Fruit fly (Drosophila melanogaster) whole organism, pupa: ENCODE data around the gene CG32271.

Experiments used
- CG10348 ChIP-seq: fragments of 200-800 bp; sonication (Bioruptor generic); IDR thresholded peaks from 2 replicates; pipeline ENCODE4 v1.3.6; 2022; ENCODE audit warnings: missing biosample characterization, missing genetic modification characterization
- CG12605 ChIP-seq: fragments of 200-800 bp; sonication (Bioruptor generic); IDR thresholded peaks from 2 replicates; pipeline ENCODE4 v1.3.6; 2022; ENCODE audit warnings: missing biosample characterization, missing genetic modification characterization
- CG13204 ChIP-seq: fragments of 200-800 bp; sonication (Bioruptor generic); optimal IDR thresholded peaks from 2 replicates; lab custom pipeline; 2018; ENCODE audit warnings: missing biosample characterization, mild to moderate bottlenecking, missing genetic modification characterization, moderate library complexity
- CG14655 ChIP-seq: fragments of 200-800 bp; sonication (Bioruptor generic); optimal IDR thresholded peaks from 3 replicates; lab custom pipeline; 2017; ENCODE audit warnings: mild to moderate bottlenecking, missing biosample characterization, missing genetic modification reagents, missing genetic modification characterization
- CG15710 ChIP-seq: fragments of 200-800 bp; sonication (Bioruptor generic); optimal IDR thresholded peaks from 2 replicates; lab custom pipeline; 2018; ENCODE audit warnings: missing biosample characterization, mild to moderate bottlenecking, missing genetic modification characterization, moderate library complexity
- CG17806 ChIP-seq: fragments of 200-800 bp; sonication (Bioruptor generic); optimal IDR thresholded peaks from 2 replicates; lab custom pipeline; 2018; ENCODE audit warnings: missing biosample characterization, mild to moderate bottlenecking, missing genetic modification characterization, moderate library complexity
- CG32121 ChIP-seq: fragments of 200-800 bp; sonication (Bioruptor generic); IDR thresholded peaks from 2 replicates; pipeline ENCODE4 v1.3.6; 2022; ENCODE audit warnings: missing biosample characterization, missing genetic modification characterization
- CG34367 ChIP-seq: fragments of 200-800 bp; sonication (Bioruptor generic); optimal IDR thresholded peaks from 2 replicates; lab custom pipeline; 2018; ENCODE audit warnings: missing biosample characterization, mild to moderate bottlenecking, missing genetic modification characterization
- CG4496 ChIP-seq: fragments of 200-800 bp; sonication (Bioruptor generic); IDR thresholded peaks from 3 replicates; pipeline ENCODE4 v1.3.6; 2022; ENCODE audit warnings: missing biosample characterization, missing genetic modification characterization
- CG8159 ChIP-seq: fragments of 200-800 bp; sonication (Bioruptor generic); optimal IDR thresholded peaks from 3 replicates; lab custom pipeline; 2018; ENCODE audit warnings: missing biosample characterization, mild to moderate bottlenecking, missing genetic modification characterization, moderate library complexity
- CG8301 ChIP-seq: fragments of 200-800 bp; sonication (Bioruptor generic); optimal IDR thresholded peaks from 2 replicates; lab custom pipeline; 2018; ENCODE audit warnings: missing biosample characterization, mild to moderate bottlenecking, missing genetic modification characterization
- CG9948 ChIP-seq: fragments of 200-800 bp; sonication (Bioruptor generic); optimal IDR thresholded peaks from 2 replicates; lab custom pipeline; 2018; ENCODE audit warnings: missing biosample characterization, mild to moderate bottlenecking, missing genetic modification characterization, moderate library complexity
- D1 ChIP-seq: fragments of 200-800 bp; sonication (Bioruptor generic); optimal IDR thresholded peaks from 2 replicates; lab custom pipeline; 2018; ENCODE audit warnings: missing biosample characterization, mild to moderate bottlenecking, missing genetic modification characterization, moderate library complexity
- EcR ChIP-seq: fragments of 200-800 bp; sonication (Bioruptor generic); optimal IDR thresholded peaks from 3 replicates; lab custom pipeline; 2019; ENCODE audit warnings: missing biosample characterization, missing genetic modification characterization, mild to moderate bottlenecking, moderate library complexity, missing genetic modification reagents
- Ets98B ChIP-seq: fragments of 200-800 bp; sonication (Bioruptor generic); IDR thresholded peaks from 2 replicates; pipeline ENCODE4 v1.3.6; 2022; ENCODE audit warnings: missing biosample characterization, missing genetic modification characterization
- Pif1A ChIP-seq: fragments of 200-800 bp; sonication (Bioruptor generic); optimal IDR thresholded peaks from 3 replicates; lab custom pipeline; 2016; ENCODE audit warnings: missing biosample characterization, missing genetic modification characterization
- Pif1B ChIP-seq: fragments of 200-800 bp; sonication (Bioruptor generic); optimal IDR thresholded peaks from 3 replicates; lab custom pipeline; 2016; ENCODE audit warnings: missing biosample characterization, missing genetic modification characterization
- Snoo ChIP-seq: fragments of 200-800 bp; sonication (Bioruptor generic); optimal IDR thresholded peaks from 3 replicates; lab custom pipeline; 2017; ENCODE audit warnings: missing biosample characterization, mild to moderate bottlenecking, missing genetic modification characterization, inconsistent platforms
- fd96Ca ChIP-seq: fragments of 200-800 bp; sonication (Bioruptor generic); IDR thresholded peaks from 3 replicates; pipeline ENCODE4 v1.3.6; 2022; ENCODE audit warnings: missing biosample characterization, missing genetic modification characterization
- gl ChIP-seq: fragments of 200-800 bp; sonication (Bioruptor generic); optimal IDR thresholded peaks from 2 replicates; lab custom pipeline; 2018; ENCODE audit warnings: missing biosample characterization, mild to moderate bottlenecking, missing genetic modification characterization
- rn ChIP-seq: fragments of 200-800 bp; sonication (Bioruptor generic); IDR thresholded peaks from 2 replicates; pipeline ENCODE4 v1.3.6; 2022; ENCODE audit warnings: missing biosample characterization, missing genetic modification characterization

CG32271 gene

DNA sequence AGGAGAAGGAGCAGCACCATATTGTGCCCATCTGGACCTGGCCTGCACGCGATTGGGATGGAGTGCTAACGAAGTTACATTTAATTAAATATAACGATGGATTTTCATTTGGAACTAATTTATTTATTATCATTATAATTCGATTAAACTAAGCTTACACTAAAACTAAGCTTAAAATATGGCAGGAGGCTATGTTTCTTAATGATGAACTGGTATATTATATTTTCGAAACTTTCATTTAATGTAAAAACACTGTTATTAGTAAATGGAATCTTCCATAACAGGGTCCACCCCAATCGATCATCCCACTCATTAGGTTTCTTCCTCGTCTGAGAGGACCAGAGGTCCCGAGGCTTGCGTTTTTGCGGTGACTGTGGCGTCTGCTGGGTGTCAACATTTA lies 42.2 kb upstream of the CG32271 start:
- TF ChIP-seq CG15710 (peak; percentile 95), CG32121 (GFP tag; lab: Robert Waterston, UW) (no peak), D1 (peak; percentile 81), CG34367 (tag; lab: Kevin White, UChicago) (peak; percentile 92), Pif1A (GFP tag; lab: Kevin White, UChicago) (peak; percentile 79), Pif1B (GFP tag; lab: Kevin White, UChicago) (peak; percentile 84), fd96Ca (GFP tag; lab: Robert Waterston, UW) (no peak), CG14655 (peak; percentile 72), Ets98B (GFP tag; lab: Robert Waterston, UW) (no peak), gl (tag; lab: Kevin White, UChicago) (peak; percentile 65), CG8159 (tag; lab: Kevin White, UChicago) (peak; percentile 100), EcR (GFP tag; lab: Kevin White, UChicago) (no peak), CG17806 (tag; lab: Kevin White, UChicago) (peak; percentile 88), Snoo (peak; percentile 90), rn (GFP tag; lab: Robert Waterston, UW) (no peak), CG9948 (peak; percentile 82), CG8301 (tag; lab: Kevin White, UChicago) (peak; percentile 55), CG10348 (GFP tag; lab: Robert Waterston, UW) (no peak), CG13204 (GFP tag; lab: Kevin White, UChicago) (peak; percentile 85), CG4496 (peak; percentile 57; the same call in 2 of the 3 replicates), CG12605 (GFP tag; lab: Robert Waterston, UW) (peak; percentile 42; the same call in 1 of the 2 replicates)

DNA sequence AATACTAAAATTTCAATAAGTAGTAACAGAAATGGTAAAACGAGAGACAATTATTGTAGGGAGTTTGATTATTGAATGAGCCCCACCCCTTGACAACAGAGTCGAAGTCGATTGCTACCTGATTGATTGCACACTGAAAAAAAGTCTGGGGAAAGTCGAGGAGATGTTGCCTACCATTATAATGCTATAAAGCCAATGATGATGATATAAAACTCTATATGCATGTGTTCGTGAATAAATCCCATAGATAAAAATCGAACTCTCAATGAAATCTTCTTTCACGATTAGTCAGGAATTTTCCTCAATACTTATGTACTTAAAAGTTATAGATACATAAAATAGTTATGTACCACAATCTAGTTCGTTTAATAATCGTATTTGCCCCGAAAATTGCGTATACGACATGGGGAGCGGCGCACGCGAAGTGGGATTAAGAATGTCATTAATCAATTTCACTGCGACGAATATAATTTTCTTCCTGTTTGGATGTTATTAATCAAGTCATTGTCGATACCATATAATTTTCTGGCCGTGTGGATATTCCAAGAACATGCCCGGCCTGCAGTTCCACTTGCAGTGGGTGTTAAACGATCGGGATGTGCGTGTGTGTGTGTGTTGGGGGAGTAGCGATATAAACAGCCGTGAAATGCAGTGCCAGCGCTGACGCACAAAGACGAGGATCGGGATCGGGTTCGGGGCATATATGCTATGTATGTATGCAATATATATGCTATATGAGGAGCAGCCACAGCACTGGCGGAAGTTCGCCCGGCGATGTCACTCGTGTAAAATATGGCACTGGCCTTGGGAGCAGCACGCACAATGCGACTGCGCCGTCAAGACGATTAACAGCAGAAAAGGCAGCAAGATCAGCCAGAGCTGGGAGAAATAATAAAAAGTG lies 41.5 kb upstream of the CG32271 start, which contains the start of gene CG12078:
Gene CG12078 (minus strand): TSS at position 51 of the 901 bp plus-strand sequence.
- TF ChIP-seq Pif1A (GFP tag; lab: Kevin White, UChicago) = peak; percentile 7
- TF ChIP-seq CG9948 = peak; percentile 23
- TF ChIP-seq CG10348 (GFP tag; lab: Robert Waterston, UW) = no peak
- TF ChIP-seq CG12605 (GFP tag; lab: Robert Waterston, UW) = no peak
- TF ChIP-seq EcR (GFP tag; lab: Kevin White, UChicago) = peak; percentile 93
- TF ChIP-seq CG34367 (tag; lab: Kevin White, UChicago) = no peak
- no peak for TF ChIP-seq Pif1B (GFP tag; lab: Kevin White, UChicago)
- TF ChIP-seq CG8159 (tag; lab: Kevin White, UChicago) = peak; percentile 16

DNA sequence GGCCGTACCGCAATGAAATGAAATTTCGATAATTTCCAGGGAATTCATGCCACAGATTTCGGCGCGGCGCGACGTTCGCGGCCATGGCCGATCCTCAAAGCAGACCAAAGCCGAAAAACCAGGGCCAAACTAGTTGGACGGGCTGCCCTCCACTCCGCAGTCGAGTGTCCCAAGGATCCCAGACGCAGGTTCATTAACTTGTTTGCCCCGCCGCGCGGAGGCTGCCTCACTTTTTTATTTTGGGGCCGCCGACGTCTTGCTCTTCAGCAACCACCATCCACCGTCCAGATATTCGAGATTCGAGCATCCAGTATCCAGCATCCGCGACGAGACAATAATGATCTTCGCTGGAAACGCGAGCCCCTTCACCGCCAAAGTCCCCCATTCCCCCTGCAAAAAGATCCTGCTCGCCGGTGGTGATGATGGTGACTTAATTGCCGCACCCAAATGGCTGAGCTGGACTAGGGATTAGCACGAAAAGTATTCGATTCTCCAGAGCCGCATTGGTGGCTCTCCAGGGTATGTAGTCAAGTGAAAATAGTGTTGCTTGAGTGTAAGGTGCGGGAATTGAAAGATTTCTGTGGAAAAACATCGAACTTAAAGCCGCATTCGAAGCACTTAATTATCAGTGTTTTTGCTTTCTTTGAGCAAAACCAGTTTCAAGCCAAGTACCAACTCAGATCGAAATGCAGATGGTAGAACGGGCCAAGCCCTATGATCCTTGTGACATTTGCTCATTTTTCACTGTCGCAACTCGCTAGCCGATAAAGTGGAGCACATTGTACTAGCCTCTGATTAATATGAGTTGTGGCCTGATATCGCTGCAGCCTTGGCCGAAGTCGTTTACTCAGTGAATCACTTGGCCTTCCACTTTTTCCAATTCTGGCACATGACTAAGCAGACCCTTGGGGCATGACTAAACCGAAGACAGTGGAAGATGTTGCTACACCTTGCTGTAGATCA lies 39.4 kb upstream of the CG32271 start:
- TF ChIP-seq CG12605 (GFP tag; lab: Robert Waterston, UW) = no peak
- TF ChIP-seq Snoo = peak; percentile 83
- no peak for TF ChIP-seq CG8301 (tag; lab: Kevin White, UChicago)
- no peak for TF ChIP-seq D1
- peak; percentile 94 for TF ChIP-seq EcR (GFP tag; lab: Kevin White, UChicago)
- TF ChIP-seq CG15710 = peak; percentile 24
- 0 out of 2 replicates have a peak, but pooled peaks have one; percentile 12 for TF ChIP-seq CG32121 (GFP tag; lab: Robert Waterston, UW)
- TF ChIP-seq CG34367 (tag; lab: Kevin White, UChicago) = peak; percentile 8
- TF ChIP-seq rn (GFP tag; lab: Robert Waterston, UW) = no peak
- TF ChIP-seq CG13204 (GFP tag; lab: Kevin White, UChicago) = peak; percentile 53
- peak; percentile 6 for TF ChIP-seq CG8159 (tag; lab: Kevin White, UChicago)
- no peak for TF ChIP-seq gl (tag; lab: Kevin White, UChicago)
- peak; percentile 9 for TF ChIP-seq Pif1B (GFP tag; lab: Kevin White, UChicago)
- TF ChIP-seq CG14655 = peak; percentile 4
- TF ChIP-seq CG4496 = no peak
- TF ChIP-seq CG9948 = no peak
- peak; percentile 10 for TF ChIP-seq Pif1A (GFP tag; lab: Kevin White, UChicago)
- TF ChIP-seq fd96Ca (GFP tag; lab: Robert Waterston, UW) = 0 out of 3 replicates have a peak, but pooled peaks have one; percentile 25
- TF ChIP-seq CG17806 (tag; lab: Kevin White, UChicago) = no peak
- TF ChIP-seq CG10348 (GFP tag; lab: Robert Waterston, UW) = no peak
- TF ChIP-seq Ets98B (GFP tag; lab: Robert Waterston, UW) = no peak
- TF ChIP-seq, all 21 proteins: peak for 11

dm6 chr3L:3241368-3241640 lies 38.3 kb upstream of the CG32271 start:
- TF ChIP-seq EcR (GFP tag; lab: Kevin White, UChicago) (peak; percentile 97), gl (tag; lab: Kevin White, UChicago) (no peak)
